Fruit fly (Drosophila melanogaster) Kc167 (cell line): ENCODE data around the gene CG8087.

Experiments used
- Myc ChIP-seq: fragments of >200 bp; optimal IDR thresholded peaks from 2 replicates; lab custom pipeline; 2017; ENCODE audit warnings: missing external identifiers
- Sin3A ChIP-seq: fragments of >200 bp; optimal IDR thresholded peaks from 2 replicates; lab custom pipeline; 2018; ENCODE audit warnings: missing external identifiers
- h ChIP-seq: fragments of >200 bp; optimal IDR thresholded peaks from 3 replicates; lab custom pipeline; 2018; ENCODE audit warnings: missing external identifiers
- insv ChIP-seq: fragments of >200 bp; optimal IDR thresholded peaks from 3 replicates; lab custom pipeline; 2018; ENCODE audit warnings: missing external identifiers
- psq ChIP-seq: fragments of >200 bp; optimal IDR thresholded peaks from 2 replicates; lab custom pipeline; 2017; ENCODE audit warnings: missing external identifiers
- ttk ChIP-seq: sonication (Bioruptor generic); optimal IDR thresholded peaks from 2 replicates; lab custom pipeline; 2017; ENCODE audit warnings: missing external identifiers

DNA sequence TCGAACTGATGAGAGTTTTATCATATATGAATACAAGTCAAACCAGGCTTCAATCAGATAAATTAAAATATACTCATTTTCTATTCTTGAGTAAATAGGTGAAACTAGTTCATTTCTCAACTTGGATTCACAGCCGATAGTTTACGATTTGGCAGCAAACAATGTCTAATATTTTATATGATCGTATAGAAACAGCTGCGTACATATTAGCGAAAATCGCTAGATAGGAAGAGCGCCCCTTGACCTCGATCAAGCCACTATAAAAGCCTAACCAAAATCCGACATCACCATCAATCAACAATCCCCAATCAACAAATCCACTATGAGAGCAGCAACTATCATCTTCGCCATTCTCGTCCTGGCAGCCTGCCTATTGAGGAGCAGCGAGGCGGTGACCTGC is 2.6 kb downstream of the CG8087 start, which contains the start of gene CG14851:
- TF ChIP-seq psq (lab: Kevin White, UChicago) (no peak), h (lab: Kevin White, UChicago) (no peak), insv (lab: Kevin White, UChicago) (no peak), Sin3A (no peak), Myc (lab: Kevin White, UChicago) (no peak), ttk (lab: Kevin White, UChicago) (no peak)
